Comparison of ENCODE assay signal across 2 fruit fly cellular contexts in the genomic region with DNA sequence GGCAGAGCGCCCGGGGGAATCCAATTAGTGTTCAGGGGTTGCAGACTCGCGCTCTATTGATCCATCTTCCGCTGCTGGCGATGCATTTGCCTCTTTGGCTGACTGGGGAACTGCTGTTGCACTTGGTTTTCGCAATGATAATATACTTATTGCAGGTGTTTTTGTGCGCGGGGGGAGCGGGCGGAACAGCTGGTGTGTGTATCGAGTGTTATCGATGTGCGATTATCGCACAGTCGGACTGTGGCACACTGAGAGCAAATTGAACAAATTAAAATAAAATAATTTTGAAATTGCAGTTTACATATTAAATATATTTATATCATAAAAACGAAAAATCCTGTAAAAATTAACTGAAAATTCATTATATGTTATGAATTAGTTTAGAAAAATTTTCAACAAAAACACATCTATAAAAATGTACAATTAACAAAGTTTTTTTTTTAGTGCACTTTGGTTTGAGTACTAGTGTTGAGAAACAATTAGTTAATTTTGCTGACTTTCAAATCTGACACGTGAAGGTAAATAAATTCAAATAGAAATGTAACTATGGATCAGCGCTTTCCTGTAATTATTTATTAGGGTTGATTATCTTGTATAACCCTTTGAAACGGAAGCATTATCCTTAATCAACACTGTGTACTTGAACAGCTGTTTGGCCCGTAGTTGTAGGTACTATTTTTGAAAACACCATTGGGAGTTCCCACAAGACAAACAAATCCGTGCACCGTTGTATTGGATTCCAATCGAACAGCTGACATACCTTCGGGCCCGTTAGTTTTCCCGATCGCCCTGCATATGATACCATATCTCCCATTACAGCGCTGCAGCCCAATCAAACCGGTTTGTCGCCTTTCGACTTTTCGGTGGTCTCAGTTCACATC.
TF ChIP-seq lines count a peak whose summit lies in the region.

Wdr37 (minus strand) TSS at position 168 of the 881 bp plus-strand sequence.
koko (plus strand) TSS at position 478 of the 881 bp plus-strand sequence.

TF ChIP-seq in whole organism, embryonic, 481 proteins besides CTCF, POLR2A, EP300 and RAD21 (continued from another document and continues in another):
- TF ChIP-seq Ptx1 (GFP tag; IDR thresholded peaks at IDR 0.05; lab: Robert Waterston, UW) (peak; percentile 100), eve (GFP tag; optimal IDR thresholded peaks at IDR 0.05; lab: Kevin White, UChicago) (no peak), Meics (GFP tag; optimal IDR thresholded peaks at IDR 0.05; lab: Kevin White, UChicago) (peak; percentile 95), Dip2 (GFP tag; IDR thresholded peaks at IDR 0.05; lab: Robert Waterston, UW) (peak; percentile 50; the same call in 1 of the 2 replicates), nau (GFP tag; optimal IDR thresholded peaks at IDR 0.05; lab: Kevin White, UChicago) (peak; percentile 83), CG10462 (GFP tag; optimal IDR thresholded peaks at IDR 0.05; lab: Kevin White, UChicago) (peak; percentile 94), CG12299 (tag; optimal IDR thresholded peaks at IDR 0.05; lab: Kevin White, UChicago) (peak; percentile 94), Hey (tag; optimal IDR thresholded peaks at IDR 0.05; lab: Kevin White, UChicago) (peak; percentile 22), scrt (GFP tag; optimal IDR thresholded peaks at IDR 0.05; lab: Kevin White, UChicago) (peak; percentile 83), Asciz (GFP tag; optimal IDR thresholded peaks at IDR 0.05; lab: Kevin White, UChicago) (peak; percentile 93), CG4730 (GFP tag; IDR thresholded peaks at IDR 0.05; lab: Robert Waterston, UW) (peak; percentile 98), CG7271 (tag; optimal IDR thresholded peaks at IDR 0.05; lab: Kevin White, UChicago) (peak; percentile 98), ac (GFP tag; optimal IDR thresholded peaks at IDR 0.05; lab: Kevin White, UChicago) (peak; percentile 65), hbn (GFP tag; IDR thresholded peaks at IDR 0.05; lab: Robert Waterston, UW; ENCODE audit: partially characterized antibody) (peak; percentile 37; the same call in 1 of the 2 replicates), CG4328 (GFP tag; optimal IDR thresholded peaks at IDR 0.05; lab: Kevin White, UChicago) (peak; percentile 90), CG6272 (GFP tag; IDR thresholded peaks at IDR 0.05; lab: Robert Waterston, UW) (peak; percentile 97), Bdp1 (GFP tag; optimal IDR thresholded peaks at IDR 0.05; lab: Kevin White, UChicago) (peak; percentile 45), ap (GFP tag; IDR thresholded peaks at IDR 0.05; lab: Robert Waterston, UW) (peak; percentile 98), CG9932 (GFP tag; IDR thresholded peaks at IDR 0.05; lab: Robert Waterston, UW) (peak; percentile 99), Dad (GFP tag; optimal IDR thresholded peaks at IDR 0.05; lab: Kevin White, UChicago) (peak; percentile 56), Dll (GFP tag; IDR thresholded peaks at IDR 0.05; lab: Robert Waterston, UW; ENCODE audit: partially characterized antibody) (peak; percentile 61; the same call in 2 of the 4 replicates), CG13624 (GFP tag; optimal IDR thresholded peaks at IDR 0.05; lab: Kevin White, UChicago) (peak; percentile 79), slou (GFP tag; optimal IDR thresholded peaks at IDR 0.05; lab: Kevin White, UChicago) (peak; percentile 94), MESR4 (GFP tag; optimal IDR thresholded peaks at IDR 0.05; lab: Kevin White, UChicago) (peak; percentile 61), CG10979 (tag; optimal IDR thresholded peaks at IDR 0.05; lab: Kevin White, UChicago) (peak; percentile 98), CG14014 (GFP tag; IDR thresholded peaks at IDR 0.05; lab: Robert Waterston, UW) (peak; percentile 98), CG31365 (tag; optimal IDR thresholded peaks at IDR 0.05; lab: Kevin White, UChicago) (peak; percentile 5), CG18599 (GFP tag; optimal IDR thresholded peaks at IDR 0.05; lab: Kevin White, UChicago) (peak; percentile 96), Opbp (GFP tag; IDR thresholded peaks at IDR 0.05; lab: Robert Waterston, UW; ENCODE audit: partially characterized antibody) (peak; percentile 50; the same call in 1 of the 3 replicates), CG8388 (GFP tag; optimal IDR thresholded peaks at IDR 0.05; lab: Kevin White, UChicago) (peak; percentile 97), fu2 (GFP tag; optimal IDR thresholded peaks at IDR 0.05; lab: Kevin White, UChicago) (peak; percentile 52), CG9609 (GFP tag; optimal IDR thresholded peaks at IDR 0.05; lab: Kevin White, UChicago) (peak; percentile 74), CG8924 (tag; optimal IDR thresholded peaks at IDR 0.05; lab: Kevin White, UChicago) (peak; percentile 98), H2.0 (GFP tag; IDR thresholded peaks at IDR 0.05; lab: Robert Waterston, UW) (peak; percentile 96), Optix (GFP tag; IDR thresholded peaks at IDR 0.05; lab: Robert Waterston, UW) (peak; percentile 87), HHEX (GFP tag; optimal IDR thresholded peaks at IDR 0.05; lab: Kevin White, UChicago) (peak; percentile 91), ham (GFP tag; IDR thresholded peaks at IDR 0.05; lab: Robert Waterston, UW) (peak; percentile 93), dmrt11E (tag; optimal IDR thresholded peaks at IDR 0.05; lab: Kevin White, UChicago) (peak; percentile 98), D19A (tag; optimal IDR thresholded peaks at IDR 0.05; lab: Kevin White, UChicago) (peak; percentile 94), sob (GFP tag; IDR thresholded peaks at IDR 0.05; lab: Robert Waterston, UW) (peak; percentile 98), CG7745 (tag; optimal IDR thresholded peaks at IDR 0.05; lab: Kevin White, UChicago) (peak; percentile 31), CG32767 (GFP tag; IDR thresholded peaks at IDR 0.05; lab: Robert Waterston, UW) (peak; percentile 99), Sin3A (optimal IDR thresholded peaks at IDR 0.05; lab: Kevin White, UChicago) (peak; percentile 1), CG12942 (GFP tag; optimal IDR thresholded peaks at IDR 0.05; lab: Kevin White, UChicago) (peak; percentile 96), Atf3 (GFP tag; optimal IDR thresholded peaks at IDR 0.05; lab: Kevin White, UChicago) (peak; percentile 75), CG18476 (GFP tag; optimal IDR thresholded peaks at IDR 0.05; lab: Kevin White, UChicago) (peak; percentile 93), CG14441 (GFP tag; IDR thresholded peaks at IDR 0.05; lab: Robert Waterston, UW) (peak; percentile 95), CG14965 (GFP tag; optimal IDR thresholded peaks at IDR 0.05; lab: Kevin White, UChicago; ENCODE audit: borderline replicate concordance) (peak; percentile 40), crp (GFP tag; optimal IDR thresholded peaks at IDR 0.05; lab: Kevin White, UChicago) (peak; percentile 71 to 90), CG9727 (GFP tag; optimal IDR thresholded peaks at IDR 0.05; lab: Kevin White, UChicago) (peak; percentile 99), Chrac-16 (GFP tag; optimal IDR thresholded peaks at IDR 0.05; lab: Kevin White, UChicago) (peak; percentile 97), zfh2 (GFP tag; optimal IDR thresholded peaks at IDR 0.05; lab: Kevin White, UChicago) (peak; percentile 55), CG18262 (tag; optimal IDR thresholded peaks at IDR 0.05; lab: Kevin White, UChicago) (peak; percentile 98), croc (GFP tag; conservative IDR thresholded peaks at IDR 0.05; lab: Robert Waterston, UW) (peak; percentile 97), tx (GFP tag; optimal IDR thresholded peaks at IDR 0.05; lab: Kevin White, UChicago) (peak; percentile 74), CG11398 (GFP tag; optimal IDR thresholded peaks at IDR 0.05; lab: Kevin White, UChicago) (no peak), CG2116 (GFP tag; optimal IDR thresholded peaks at IDR 0.05; lab: Kevin White, UChicago) (peak; percentile 90), CG11723 (GFP tag; optimal IDR thresholded peaks at IDR 0.05; lab: Kevin White, UChicago) (peak; percentile 86)

TF ChIP-seq in whole organism, prepupa, 60 proteins besides CTCF, POLR2A, EP300 and RAD21 (continued from another document):
- TF ChIP-seq fd59A (GFP tag; optimal IDR thresholded peaks at IDR 0.05; lab: Kevin White, UChicago) (peak; percentile 83), pdm3 (GFP tag; optimal IDR thresholded peaks at IDR 0.05; lab: Kevin White, UChicago) (peak; percentile 91), Lpt (GFP tag; optimal IDR thresholded peaks at IDR 0.05; lab: Kevin White, UChicago) (peak; percentile 96), Smox (GFP tag; optimal IDR thresholded peaks at IDR 0.05; lab: Kevin White, UChicago) (peak; percentile 93), CG3919 (GFP tag; optimal IDR thresholded peaks at IDR 0.05; lab: Kevin White, UChicago) (peak; percentile 95), CG11762 (GFP tag; optimal IDR thresholded peaks at IDR 0.05; lab: Kevin White, UChicago; ENCODE audit: insufficient read depth) (peak; percentile 95), CG15336 (GFP tag; IDR thresholded peaks at IDR 0.05; lab: Robert Waterston, UW) (peak; percentile 98), esn (GFP tag; optimal IDR thresholded peaks at IDR 0.05; lab: Kevin White, UChicago) (peak; percentile 96), eg (GFP tag; IDR thresholded peaks at IDR 0.05; lab: Robert Waterston, UW) (peak; percentile 98), Eip75B (GFP tag; optimal IDR thresholded peaks at IDR 0.05; lab: Kevin White, UChicago) (peak; percentile 92), Ets96B (tag; optimal IDR thresholded peaks at IDR 0.05; lab: Kevin White, UChicago) (peak; percentile 98), Hr38 (GFP tag; optimal IDR thresholded peaks at IDR 0.05; lab: Kevin White, UChicago) (no peak), CG8319 (GFP tag; optimal IDR thresholded peaks at IDR 0.05; lab: Kevin White, UChicago) (peak; percentile 93)
